Fruit fly (Drosophila melanogaster): Measurements from ENCODE around the gene CG4884.

The CG4884 gene

dm6 chr3R:27921982-27922672 lies 36.9 kb downstream of the CG4884 start, which contains the start of gene BCAS2:
BCAS2 (minus strand) TSS chr3R:27922356.
- no peak for TF ChIP-seq CG7101 (tag; optimal IDR thresholded peaks at IDR 0.05)
- no peak for TF ChIP-seq kay (GFP tag; ENCODE audit: borderline replicate concordance)
- TF ChIP-seq Mnt (GFP tag; optimal IDR thresholded peaks at IDR 0.05): no peak
- TF ChIP-seq CG14711 (tag; optimal IDR thresholded peaks at IDR 0.05): no peak
- no peak for TF ChIP-seq Clk (GFP tag; optimal IDR thresholded peaks at IDR 0.05)
- TF ChIP-seq cnc (optimal IDR thresholded peaks at IDR 0.05): no peak
- TF ChIP-seq CG1620 (GFP tag; optimal IDR thresholded peaks at IDR 0.05): no peak
- TF ChIP-seq Hr96 (GFP tag; optimal IDR thresholded peaks at IDR 0.05): no peak
- TF ChIP-seq bab1 (GFP tag; optimal IDR thresholded peaks at IDR 0.05): no peak
- no peak for TF ChIP-seq CG7045 (GFP tag; optimal IDR thresholded peaks at IDR 0.05)
- no peak for TF ChIP-seq CG33017 (tag; optimal IDR thresholded peaks at IDR 0.05)
- no peak for TF ChIP-seq Crg-1 (GFP tag; optimal IDR thresholded peaks at IDR 0.05)
- TF ChIP-seq cic (GFP tag; optimal IDR thresholded peaks at IDR 0.05): no peak
- TF ChIP-seq CG11617 (GFP tag; optimal IDR thresholded peaks at IDR 0.05): no peak

- TF ChIP-seq CG7045 (GFP tag; optimal IDR thresholded peaks at IDR 0.05): no peak
- no peak for TF ChIP-seq CG5204 (GFP tag; optimal IDR thresholded peaks at IDR 0.05)
- TF ChIP-seq CG11617 (GFP tag; optimal IDR thresholded peaks at IDR 0.05): no peak
- TF ChIP-seq Hr96 (GFP tag; optimal IDR thresholded peaks at IDR 0.05): no peak
- no peak for TF ChIP-seq tj (GFP tag; optimal IDR thresholded peaks at IDR 0.05)
- no peak for TF ChIP-seq pad (GFP tag; optimal IDR thresholded peaks at IDR 0.05)
- TF ChIP-seq CG1620 (GFP tag; optimal IDR thresholded peaks at IDR 0.05): no peak
- TF ChIP-seq bab1 (GFP tag; optimal IDR thresholded peaks at IDR 0.05): no peak
- TF ChIP-seq kay (GFP tag; ENCODE audit: borderline replicate concordance): no peak
- TF ChIP-seq Crg-1 (GFP tag; optimal IDR thresholded peaks at IDR 0.05): no peak
- no peak for TF ChIP-seq cnc (optimal IDR thresholded peaks at IDR 0.05)
- TF ChIP-seq CG12768 (GFP tag; optimal IDR thresholded peaks at IDR 0.05): no peak
- TF ChIP-seq ovo (GFP tag; optimal IDR thresholded peaks at IDR 0.05): no peak
- no peak for TF ChIP-seq CG14711 (tag; optimal IDR thresholded peaks at IDR 0.05)
- TF ChIP-seq toe (GFP tag; optimal IDR thresholded peaks at IDR 0.05): no peak
Measured at dm6 chr3R:27920883-27921282, 38.2 kb downstream of the CG4884 start, which contains the start of gene CG12259. CG12259 (minus strand) TSS chr3R:27921089.

dm6 chr3R:27919385-27919789 lies 39.7 kb downstream of the CG4884 start, which contains the start of gene Boh1:
Boh1 (minus strand) TSS chr3R:27919460.
- no peak for TF ChIP-seq Clk (GFP tag; optimal IDR thresholded peaks at IDR 0.05)
- peak; percentile 46 for TF ChIP-seq CG14711 (tag; optimal IDR thresholded peaks at IDR 0.05)
- peak; percentile 13 for TF ChIP-seq CG12768 (GFP tag; optimal IDR thresholded peaks at IDR 0.05)
- peak; percentile 58 for TF ChIP-seq CG11617 (GFP tag; optimal IDR thresholded peaks at IDR 0.05)
- TF ChIP-seq CG7101 (tag; optimal IDR thresholded peaks at IDR 0.05): peak; percentile 36
- TF ChIP-seq Hr96 (GFP tag; optimal IDR thresholded peaks at IDR 0.05): no peak
- TF ChIP-seq CG33017 (tag; optimal IDR thresholded peaks at IDR 0.05): peak; percentile 28
- peak; percentile 61 for TF ChIP-seq bab1 (GFP tag; optimal IDR thresholded peaks at IDR 0.05)
- no peak for TF ChIP-seq CG1620 (GFP tag; optimal IDR thresholded peaks at IDR 0.05)
- peak; percentile 8 for TF ChIP-seq Mnt (GFP tag; optimal IDR thresholded peaks at IDR 0.05)

- TF ChIP-seq CG14711 (tag; optimal IDR thresholded peaks at IDR 0.05) (peak; percentile 44), kay (GFP tag; ENCODE audit: borderline replicate concordance) (no peak), cnc (optimal IDR thresholded peaks at IDR 0.05) (no peak), CG12768 (GFP tag; optimal IDR thresholded peaks at IDR 0.05) (peak; percentile 70), pad (GFP tag; optimal IDR thresholded peaks at IDR 0.05) (peak; percentile 64), CG7045 (GFP tag; optimal IDR thresholded peaks at IDR 0.05) (peak; percentile 68), toe (GFP tag; optimal IDR thresholded peaks at IDR 0.05) (peak; percentile 77), CG5204 (GFP tag; optimal IDR thresholded peaks at IDR 0.05) (no peak), cic (GFP tag; optimal IDR thresholded peaks at IDR 0.05) (no peak), CG7101 (tag; optimal IDR thresholded peaks at IDR 0.05) (peak; percentile 65), Hr96 (GFP tag; optimal IDR thresholded peaks at IDR 0.05) (peak; percentile 28), Clk (GFP tag; optimal IDR thresholded peaks at IDR 0.05) (peak; percentile 51), tj (GFP tag; optimal IDR thresholded peaks at IDR 0.05) (peak; percentile 52), bab1 (GFP tag; optimal IDR thresholded peaks at IDR 0.05) (no peak), CG33017 (tag; optimal IDR thresholded peaks at IDR 0.05) (peak; percentile 45), Mnt (GFP tag; optimal IDR thresholded peaks at IDR 0.05) (peak; percentile 37), CG11617 (GFP tag; optimal IDR thresholded peaks at IDR 0.05) (peak; percentile 78), ovo (GFP tag; optimal IDR thresholded peaks at IDR 0.05) (peak; percentile 45), Crg-1 (GFP tag; optimal IDR thresholded peaks at IDR 0.05) (peak; percentile 68), CG1620 (GFP tag; optimal IDR thresholded peaks at IDR 0.05) (peak; percentile 76)
Measured at dm6 chr3R:27916355-27917019, 42.6 kb downstream of the CG4884 start, which contains the start of the genes CG5003 and mRpS22. CG5003 (minus strand) TSS chr3R:27916516. mRpS22 (plus strand) TSS chr3R:27916908.

dm6 chr3R:27912147-27912546 lies 46.9 kb downstream of the CG4884 start, which contains the start of gene mil:
mil (plus strand) TSS chr3R:27912447.
- TF ChIP-seq toe (GFP tag; optimal IDR thresholded peaks at IDR 0.05) (no peak), CG11617 (GFP tag; optimal IDR thresholded peaks at IDR 0.05) (no peak), pad (GFP tag; optimal IDR thresholded peaks at IDR 0.05) (no peak), CG33017 (tag; optimal IDR thresholded peaks at IDR 0.05) (no peak), kay (GFP tag; ENCODE audit: borderline replicate concordance) (no peak), tj (GFP tag; optimal IDR thresholded peaks at IDR 0.05) (no peak), Mnt (GFP tag; optimal IDR thresholded peaks at IDR 0.05) (no peak), CG7045 (GFP tag; optimal IDR thresholded peaks at IDR 0.05) (no peak), bab1 (GFP tag; optimal IDR thresholded peaks at IDR 0.05) (no peak), Crg-1 (GFP tag; optimal IDR thresholded peaks at IDR 0.05) (no peak), cnc (optimal IDR thresholded peaks at IDR 0.05) (no peak), ovo (GFP tag; optimal IDR thresholded peaks at IDR 0.05) (no peak), Hr96 (GFP tag; optimal IDR thresholded peaks at IDR 0.05) (no peak), CG12768 (GFP tag; optimal IDR thresholded peaks at IDR 0.05) (no peak), CG1620 (GFP tag; optimal IDR thresholded peaks at IDR 0.05) (no peak)

Measured in whole organism, adult.